Worm (Caenorhabditis elegans) whole organism, early embryonic: Measurements from ENCODE around the gene acl-4.

Source experiments
- B0310.2 ChIP-seq: sonication (generic microtip); optimal IDR thresholded peaks from 2 replicates; lab custom pipeline; 2016; ENCODE audit warnings: mild to moderate bottlenecking, missing genetic modification characterization, missing compliant biosample characterization
- F13C5.2 ChIP-seq: sonication (generic microtip); optimal IDR thresholded peaks from 2 replicates; lab custom pipeline; 2017; ENCODE audit warnings: mild to moderate bottlenecking, missing genetic modification characterization, inconsistent platforms, missing compliant biosample characterization
- aly-1 ChIP-seq: sonication (generic microtip); optimal IDR thresholded peaks from 2 replicates; lab custom pipeline; 2016; ENCODE audit warnings: missing genetic modification characterization, missing compliant biosample characterization
- ama-1 ChIP-seq: fragments of 150-350 bp; optimal IDR thresholded peaks from 2 replicates; lab custom pipeline; 2014
- ceh-13 ChIP-seq: fragments of 200-800 bp; sonication (Bioruptor generic); optimal IDR thresholded peaks from 2 replicates; lab custom pipeline; 2018; ENCODE audit warnings: mild to moderate bottlenecking, missing genetic modification characterization, missing compliant biosample characterization
- ceh-36 ChIP-seq: sonication (generic microtip); optimal IDR thresholded peaks from 2 replicates; lab custom pipeline; 2016; ENCODE audit warnings: missing genetic modification characterization, inconsistent platforms, missing compliant biosample characterization
- ets-7 ChIP-seq: sonication (generic microtip); optimal IDR thresholded peaks from 2 replicates; lab custom pipeline; 2016; ENCODE audit warnings: missing genotype, missing genetic modification characterization, missing compliant biosample characterization
- flt-1 ChIP-seq: fragments of 200-800 bp; sonication (Bioruptor generic); IDR thresholded peaks from 2 replicates; pipeline ENCODE4 v1.3.6; 2022; ENCODE audit warnings: missing genetic modification characterization, missing compliant biosample characterization
- hmbx-1 ChIP-seq: sonication (generic microtip); optimal IDR thresholded peaks from 2 replicates; lab custom pipeline; 2016; ENCODE audit warnings: mild to moderate bottlenecking, missing genetic modification characterization, missing compliant biosample characterization
- hmg-4 ChIP-seq: fragments of 200-800 bp; sonication (Bioruptor generic); optimal IDR thresholded peaks from 2 replicates; lab custom pipeline; 2018; ENCODE audit warnings: mild to moderate bottlenecking, missing genetic modification characterization, missing compliant biosample characterization
- hnd-1 ChIP-seq: sonication (generic microtip); optimal IDR thresholded peaks from 2 replicates; lab custom pipeline; 2016; ENCODE audit warnings: missing genetic modification characterization, missing compliant biosample characterization
- pes-1 ChIP-seq: fragments of 200-800 bp; sonication (Bioruptor generic); IDR thresholded peaks from 2 replicates; pipeline ENCODE4 v1.3.6; 2022; ENCODE audit warnings: missing genetic modification reagents, missing genetic modification characterization, missing compliant biosample characterization
- scrt-1 ChIP-seq: fragments of 200-800 bp; sonication (Bioruptor generic); IDR thresholded peaks from 2 replicates; pipeline ENCODE4 v1.3.6; 2022; ENCODE audit warnings: missing genetic modification characterization, missing compliant biosample characterization
- sea-1 ChIP-seq: fragments of 200-800 bp; sonication (Bioruptor generic); conservative IDR thresholded peaks from 2 replicates; pipeline ENCODE4 v1.3.6; 2022; ENCODE audit warnings: missing genetic modification characterization, missing compliant biosample characterization
- tbx-11 ChIP-seq: fragments of 200-800 bp; sonication (Bioruptor generic); IDR thresholded peaks from 2 replicates; pipeline ENCODE4 v1.3.6; 2022; ENCODE audit warnings: missing genetic modification characterization, missing compliant biosample characterization
- tbx-37 ChIP-seq: fragments of 200-800 bp; sonication (Bioruptor generic); conservative IDR thresholded peaks from 2 replicates; pipeline ENCODE4 v1.3.6; 2022; ENCODE audit warnings: missing genetic modification reagents, missing genetic modification characterization, missing compliant biosample characterization
- tra-4 ChIP-seq: sonication (generic microtip); optimal IDR thresholded peaks from 2 replicates; lab custom pipeline; 2017; ENCODE audit warnings: missing genetic modification characterization, missing compliant biosample characterization

acl-4 gene

ce11 chrX:2108182-2108581 is 37.9 kb upstream of the acl-4 start:
- TF ChIP-seq hmbx-1 (tag; lab: Kevin White, UChicago) = no peak
- TF ChIP-seq tbx-37 (GFP tag; lab: Robert Waterston, UW) = 0 out of 2 replicates have a peak, but pooled peaks have one; percentile 23
- 0 out of 2 replicates have a peak, but pooled peaks have one; percentile 8 for TF ChIP-seq tbx-11 (GFP tag; lab: Robert Waterston, UW)
- TF ChIP-seq scrt-1 = no peak
- TF ChIP-seq sea-1 (GFP tag; lab: Robert Waterston, UW) = 0 out of 2 replicates have a peak, but pooled peaks have one; percentile 16

ce11 chrX:2107414-2107813 is 37.2 kb upstream of the acl-4 start:
- TF ChIP-seq ets-7 (tag; lab: Kevin White, UChicago) (no peak), hmg-4 (no peak), flt-1 (GFP tag; lab: Robert Waterston, UW) (no peak), ceh-36 (no peak)

- TF ChIP-seq flt-1 (GFP tag; lab: Robert Waterston, UW) = no peak
- TF ChIP-seq F13C5.2 (tag; lab: Kevin White, UChicago) = no peak
- no peak for TF ChIP-seq scrt-1
- TF ChIP-seq ceh-36 = no peak
- no peak for TF ChIP-seq ets-7 (tag; lab: Kevin White, UChicago)
- no peak for TF ChIP-seq B0310.2 (tag; lab: Kevin White, UChicago)
- no peak for TF ChIP-seq aly-1 (tag; lab: Kevin White, UChicago)
- TF ChIP-seq hnd-1 = no peak
- TF ChIP-seq pes-1 = no peak
- TF ChIP-seq tbx-11 (GFP tag; lab: Robert Waterston, UW) = no peak
Measured at ce11 chrX:2105310-2105709, 35.1 kb upstream of the acl-4 start, which contains the start of gene F53B1.3. Gene F53B1.3, plus strand, starts transcription at chrX:2105610.

- no peak for TF ChIP-seq ceh-36
- TF ChIP-seq scrt-1 = no peak
- TF ChIP-seq tra-4 (tag; lab: Kevin White, UChicago) = no peak
- TF ChIP-seq ama-1 (lab: Kevin White, UChicago) = no peak
- TF ChIP-seq aly-1 (tag; lab: Kevin White, UChicago) = no peak
- TF ChIP-seq ceh-13 (GFP tag; lab: Kevin White, UChicago) = no peak
- no peak for TF ChIP-seq flt-1 (GFP tag; lab: Robert Waterston, UW)
- no peak for TF ChIP-seq pes-1
- TF ChIP-seq B0310.2 (tag; lab: Kevin White, UChicago) = no peak
- no peak for TF ChIP-seq F13C5.2 (tag; lab: Kevin White, UChicago)
Measured at ce11 chrX:2099002-2099401, 28.8 kb upstream of the acl-4 start.

ce11 chrX:2096804-2097203 is 26.6 kb upstream of the acl-4 start, which contains the start of gene T21D9.2:
Gene T21D9.2, minus strand, starts transcription at chrX:2096904.
- TF ChIP-seq ets-7 (tag; lab: Kevin White, UChicago) = no peak
- TF ChIP-seq pes-1 = no peak
- TF ChIP-seq F13C5.2 (tag; lab: Kevin White, UChicago) = no peak
- no peak for TF ChIP-seq tbx-37 (GFP tag; lab: Robert Waterston, UW)
- TF ChIP-seq ama-1 (lab: Kevin White, UChicago) = no peak
- TF ChIP-seq ceh-36 = no peak
- no peak for TF ChIP-seq scrt-1
- no peak for TF ChIP-seq B0310.2 (tag; lab: Kevin White, UChicago)
- no peak for TF ChIP-seq aly-1 (tag; lab: Kevin White, UChicago)
- no peak for TF ChIP-seq hmg-4
- no peak for TF ChIP-seq hmbx-1 (tag; lab: Kevin White, UChicago)
- TF ChIP-seq sea-1 (GFP tag; lab: Robert Waterston, UW) = no peak
- no peak for TF ChIP-seq tra-4 (tag; lab: Kevin White, UChicago)
- TF ChIP-seq ceh-13 (GFP tag; lab: Kevin White, UChicago) = no peak
- TF ChIP-seq hnd-1 = no peak

- TF ChIP-seq ceh-36 (no peak), pes-1 (no peak), hmg-4 (no peak), scrt-1 (no peak), tbx-37 (GFP tag; lab: Robert Waterston, UW) (no peak), tbx-11 (GFP tag; lab: Robert Waterston, UW) (no peak), hmbx-1 (tag; lab: Kevin White, UChicago) (no peak), ama-1 (lab: Kevin White, UChicago) (no peak), F13C5.2 (tag; lab: Kevin White, UChicago) (no peak), hnd-1 (no peak), aly-1 (tag; lab: Kevin White, UChicago) (no peak), ets-7 (tag; lab: Kevin White, UChicago) (no peak)
Measured at ce11 chrX:2094094-2094493, 23.9 kb upstream of the acl-4 start.

ce11 chrX:2093169-2093568 is 22.9 kb upstream of the acl-4 start, which contains the start of gene col-164:
Gene col-164, plus strand, starts transcription at chrX:2093469.
- TF ChIP-seq ets-7 (tag; lab: Kevin White, UChicago) (no peak), hmg-4 (no peak), pes-1 (no peak), ceh-13 (GFP tag; lab: Kevin White, UChicago) (no peak), flt-1 (GFP tag; lab: Robert Waterston, UW) (no peak), tbx-37 (GFP tag; lab: Robert Waterston, UW) (no peak), hmbx-1 (tag; lab: Kevin White, UChicago) (no peak), sea-1 (GFP tag; lab: Robert Waterston, UW) (no peak), scrt-1 (no peak), ama-1 (lab: Kevin White, UChicago) (no peak), F13C5.2 (tag; lab: Kevin White, UChicago) (no peak), aly-1 (tag; lab: Kevin White, UChicago) (no peak), hnd-1 (no peak), tra-4 (tag; lab: Kevin White, UChicago) (no peak), B0310.2 (tag; lab: Kevin White, UChicago) (no peak), tbx-11 (GFP tag; lab: Robert Waterston, UW) (no peak), ceh-36 (no peak)

- no peak for TF ChIP-seq ceh-13 (GFP tag; lab: Kevin White, UChicago)
- no peak for TF ChIP-seq hnd-1
- TF ChIP-seq hmg-4 = no peak
- no peak for TF ChIP-seq scrt-1
- no peak for TF ChIP-seq pes-1
- TF ChIP-seq tbx-11 (GFP tag; lab: Robert Waterston, UW) = no peak
- no peak for TF ChIP-seq ama-1 (lab: Kevin White, UChicago)
- no peak for TF ChIP-seq flt-1 (GFP tag; lab: Robert Waterston, UW)
- TF ChIP-seq tra-4 (tag; lab: Kevin White, UChicago) = no peak
Measured at ce11 chrX:2090493-2090892, 20.2 kb upstream of the acl-4 start.
